Worm (Caenorhabditis elegans) whole organism, L3 larva: ENCODE data around the gene flh-2.

Experiments
- elt-3 ChIP-seq, 3 experiments: fragments of 150-350 bp in 1 of 3; sonication (generic microtip) in 2 of 3; optimal IDR thresholded peaks; 2 replicates in 2 of 3; 4 replicates in 1 of 3; lab custom pipeline; 2014 to 2017; ENCODE audit warnings: missing biosample characterization in 3 of 3, missing genetic modification characterization in 3 of 3
- fkh-10 ChIP-seq: sonication (generic microtip); optimal IDR thresholded peaks from 2 replicates; lab custom pipeline; 2017; ENCODE audit warnings: missing biosample characterization, missing genetic modification reagents, missing genetic modification characterization
- nhr-77 ChIP-seq: fragments of 150-350 bp; optimal IDR thresholded peaks from 2 replicates; lab custom pipeline; 2014; ENCODE audit warnings: missing biosample characterization, missing genetic modification characterization
- skn-1 ChIP-seq: fragments of 150-350 bp; optimal IDR thresholded peaks from 2 replicates; lab custom pipeline; 2014; ENCODE audit warnings: missing biosample characterization, missing genetic modification characterization
- snpc-4 ChIP-seq: fragments of 150-350 bp; optimal IDR thresholded peaks from 2 replicates; lab custom pipeline; 2014; ENCODE audit warnings: missing biosample characterization, missing genetic modification characterization
- unc-39 ChIP-seq: sonication (generic microtip); optimal IDR thresholded peaks from 4 replicates; lab custom pipeline; 2017; ENCODE audit warnings: missing biosample characterization, missing genetic modification characterization

ce11 chrIII:4983961-4984360 lies 32.0 kb downstream of the flh-2 start:
- TF ChIP-seq nhr-77 (tag; lab: Kevin White, UChicago) (no peak), elt-3 (tag; optimal IDR thresholded peaks at IDR 0.05; lab: Kevin White, UChicago) (no peak), fkh-10 (GFP tag; lab: Kevin White, UChicago) (no peak), unc-39 (tag; lab: Kevin White, UChicago) (no peak), snpc-4 (tag; lab: Kevin White, UChicago) (no peak), skn-1 (no peak)
